Worm (Caenorhabditis elegans) whole organism, L1 larva: ENCODE measurements around the gene B0250.7.

Source experiments
- C04F5.9 ChIP-seq: sonication (generic microtip); optimal IDR thresholded peaks from 2 replicates; lab custom pipeline; 2016; ENCODE audit warnings: missing genetic modification characterization, missing compliant biosample characterization
- aly-2 ChIP-seq: fragments of 150-350 bp; optimal IDR thresholded peaks from 2 replicates; lab custom pipeline; 2014; ENCODE audit warnings: missing biosample characterization, missing genetic modification characterization
- efl-3 ChIP-seq: fragments of 200-800 bp; sonication (Bioruptor generic); optimal IDR thresholded peaks from 2 replicates; lab custom pipeline; 2018; ENCODE audit warnings: mild to moderate bottlenecking, missing genetic modification characterization, missing compliant biosample characterization
- egl-27 ChIP-seq, 2 experiments: fragments of 150-350 bp in 1 of 2; sonication (generic microtip); optimal IDR thresholded peaks; 3 replicates each; lab custom pipeline; 2017 to 2018; ENCODE audit warnings: missing biosample characterization in 2 of 2, missing genetic modification characterization in 2 of 2, missing genetic modification reagents in 2 of 2
- ets-5 ChIP-seq: fragments of 200-800 bp; sonication (Bioruptor generic); IDR thresholded peaks from 2 replicates; pipeline ENCODE4 v1.3.6; 2022; ENCODE audit warnings: missing genetic modification characterization, missing compliant biosample characterization
- grh-1 ChIP-seq: fragments of 200-800 bp; sonication (Bioruptor generic); IDR thresholded peaks from 2 replicates; pipeline ENCODE4 v1.3.6; 2022; ENCODE audit warnings: missing genetic modification reagents, missing genetic modification characterization, missing compliant biosample characterization
- lin-39 ChIP-seq: fragments of 150-350 bp; optimal IDR thresholded peaks from 2 replicates; lab custom pipeline; 2014; ENCODE audit warnings: missing biosample characterization, missing genetic modification reagents, missing genetic modification characterization
- lir-3 ChIP-seq: sonication (generic microtip); optimal IDR thresholded peaks from 2 replicates; lab custom pipeline; 2016; ENCODE audit warnings: mild to moderate bottlenecking, missing genetic modification characterization, moderate library complexity, missing compliant biosample characterization; ENCODE audit not compliant: poor library complexity
- mep-1 ChIP-seq: fragments of 150-350 bp; optimal IDR thresholded peaks from 2 replicates; lab custom pipeline; 2014; ENCODE audit warnings: missing biosample characterization, missing genetic modification characterization
- nhr-76 ChIP-seq: sonication (generic microtip); optimal IDR thresholded peaks from 2 replicates; lab custom pipeline; 2017; ENCODE audit warnings: missing biosample characterization, missing genetic modification characterization
- pag-3 ChIP-seq: sonication (generic microtip); optimal IDR thresholded peaks from 2 replicates; lab custom pipeline; 2017; ENCODE audit warnings: missing genetic modification characterization, mild to moderate bottlenecking, missing compliant biosample characterization, antibody characterized with exemption, borderline replicate concordance; ENCODE audit not compliant: insufficient read depth
- snpc-4 ChIP-seq: fragments of 150-350 bp; optimal IDR thresholded peaks from 2 replicates; lab custom pipeline; 2014; ENCODE audit warnings: missing biosample characterization, missing genetic modification characterization
- sox-4 ChIP-seq: sonication (generic microtip); optimal IDR thresholded peaks from 2 replicates; lab custom pipeline; 2016; ENCODE audit warnings: missing genetic modification characterization, missing compliant biosample characterization
- ztf-11 ChIP-seq, 2 experiments: sonication (generic microtip); optimal IDR thresholded peaks; 2 replicates each; lab custom pipeline; 2016 to 2017; ENCODE audit warnings: missing genetic modification characterization in 2 of 2, missing biosample characterization in 1 of 2, missing compliant biosample characterization in 1 of 2

DNA sequence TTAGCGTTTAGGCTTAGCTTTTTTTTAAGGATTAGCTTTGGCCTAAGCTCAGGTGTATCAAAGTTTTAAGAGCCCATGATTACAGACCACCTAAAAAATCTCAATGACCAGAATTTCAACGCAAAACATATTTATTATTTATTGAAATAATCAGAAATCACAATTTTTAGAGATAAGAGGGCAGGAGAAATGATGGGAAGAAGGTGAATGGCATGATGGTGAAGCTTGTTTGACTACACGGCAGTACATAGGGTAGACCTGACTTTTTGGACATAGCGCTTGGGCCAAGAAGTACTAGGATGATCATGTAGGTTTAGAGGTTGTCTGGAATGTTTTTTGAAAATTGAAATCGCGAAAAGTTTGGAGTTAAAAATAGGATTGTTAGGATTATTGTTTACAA, 23.8 kb upstream of the B0250.7 start:
- TF ChIP-seq ets-5 (GFP tag; lab: Robert Waterston, UW) (no peak), grh-1 (GFP tag; lab: Robert Waterston, UW) (no peak), nhr-76 (tag; lab: Kevin White, UChicago) (no peak), snpc-4 (tag; lab: Kevin White, UChicago) (no peak), aly-2 (no peak), C04F5.9 (no peak), ztf-11 (tag; optimal IDR thresholded peaks at IDR 0.05; lab: Kevin White, UChicago) (no peak), sox-4 (no peak), egl-27 (tag; optimal IDR thresholded peaks at IDR 0.05; lab: Kevin White, UChicago) (no peak), lin-39 (tag; lab: Kevin White, UChicago) (no peak), efl-3 (GFP tag; lab: Kevin White, UChicago) (no peak), mep-1 (tag; lab: Kevin White, UChicago) (no peak), pag-3 (tag; lab: Kevin White, UChicago) (no peak), lir-3 (tag; lab: Kevin White, UChicago) (no peak)
